Fruit fly (Drosophila melanogaster) whole organism: ENCODE results near the gene lute.

Source experiments
- CG8478 ChIP-seq: fragments of >200 bp; optimal IDR thresholded peaks from 2 replicates; lab custom pipeline; 2018; ENCODE audit warnings: inconsistent platforms
- Dll ChIP-seq: fragments of >200 bp; optimal IDR thresholded peaks from 2 replicates; lab custom pipeline; 2017
- EcR ChIP-seq, 2 experiments: fragments of >200 bp; optimal IDR thresholded peaks; 2 replicates each; lab custom pipeline; 2017; ENCODE audit warnings: missing biosample characterization in 2 of 2, missing genetic modification characterization in 2 of 2, missing genetic modification reagents in 2 of 2
- pan ChIP-seq: fragments of >200 bp; optimal IDR thresholded peaks from 2 replicates; lab custom pipeline; 2017
- psq ChIP-seq: fragments of >200 bp; optimal IDR thresholded peaks from 2 replicates; lab custom pipeline; 2017
- usp ChIP-seq: fragments of >200 bp; optimal IDR thresholded peaks from 2 replicates; lab custom pipeline; 2017; ENCODE audit warnings: missing biosample characterization, missing genetic modification characterization, mixed read lengths

The lute gene

dm6 chr3R:17434330-17434729 lies 54.6 kb downstream of the lute start, which contains the start of gene CG44090:
Gene CG44090, minus strand, starts transcription at chr3R:17434430.
- TF ChIP-seq EcR (GFP tag; optimal IDR thresholded peaks at IDR 0.05; lab: Kevin White, UChicago) (no peak), psq (lab: Kevin White, UChicago) (no peak), pan (lab: Kevin White, UChicago) (no peak), Dll (lab: Kevin White, UChicago) (no peak), CG8478 (no peak), usp (GFP tag; lab: Kevin White, UChicago) (no peak)
